Worm (Caenorhabditis elegans) whole organism, midembryonic: ENCODE results near the gene fbxa-218.

ENCODE experiments used
- T22C8.4 ChIP-seq: fragments of 200-800 bp; sonication (Bioruptor generic); IDR thresholded peaks from 2 replicates; pipeline ENCODE4 v1.3.6; 2022; ENCODE audit warnings: missing genetic modification characterization, missing compliant biosample characterization
- cog-1 ChIP-seq: sonication (generic microtip); optimal IDR thresholded peaks from 2 replicates; lab custom pipeline; 2016; ENCODE audit warnings: missing genetic modification characterization, missing compliant biosample characterization
- flt-1 ChIP-seq: fragments of 200-800 bp; sonication (Bioruptor generic); IDR thresholded peaks from 2 replicates; pipeline ENCODE4 v1.3.6; 2022; ENCODE audit warnings: missing genetic modification characterization, missing compliant biosample characterization
- klf-2 ChIP-seq: fragments of 200-800 bp; sonication (Bioruptor generic); conservative IDR thresholded peaks from 2 replicates; pipeline ENCODE4 v1.3.6; 2022; ENCODE audit warnings: missing genetic modification reagents, missing genetic modification characterization, missing compliant biosample characterization
- med-1 ChIP-seq: sonication (generic microtip); optimal IDR thresholded peaks from 2 replicates; lab custom pipeline; 2017; ENCODE audit warnings: missing genetic modification characterization, mild to moderate bottlenecking, missing compliant biosample characterization, antibody characterized with exemption, missing genetic modification reagents; ENCODE audit not compliant: insufficient read depth
- ref-1 ChIP-seq: fragments of 200-800 bp; sonication (Bioruptor generic); conservative IDR thresholded peaks from 2 replicates; pipeline ENCODE4 v1.3.6; 2022; ENCODE audit warnings: missing genetic modification reagents, missing genetic modification characterization, missing compliant biosample characterization
- tab-1 ChIP-seq: fragments of 200-800 bp; sonication (Bioruptor generic); IDR thresholded peaks from 2 replicates; pipeline ENCODE4 v1.3.6; 2022; ENCODE audit warnings: missing genetic modification characterization, missing compliant biosample characterization
- ztf-23 ChIP-seq: fragments of 200-800 bp; sonication (Bioruptor generic); IDR thresholded peaks from 2 replicates; pipeline ENCODE4 v1.3.6; 2022; ENCODE audit warnings: missing genetic modification reagents, missing genetic modification characterization, missing compliant biosample characterization
- ztf-29 ChIP-seq: fragments of 200-800 bp; sonication (Bioruptor generic); IDR thresholded peaks from 2 replicates; pipeline ENCODE4 v1.3.6; 2022; ENCODE audit warnings: missing genetic modification reagents, missing genetic modification characterization, missing compliant biosample characterization

fbxa-218 gene

DNA sequence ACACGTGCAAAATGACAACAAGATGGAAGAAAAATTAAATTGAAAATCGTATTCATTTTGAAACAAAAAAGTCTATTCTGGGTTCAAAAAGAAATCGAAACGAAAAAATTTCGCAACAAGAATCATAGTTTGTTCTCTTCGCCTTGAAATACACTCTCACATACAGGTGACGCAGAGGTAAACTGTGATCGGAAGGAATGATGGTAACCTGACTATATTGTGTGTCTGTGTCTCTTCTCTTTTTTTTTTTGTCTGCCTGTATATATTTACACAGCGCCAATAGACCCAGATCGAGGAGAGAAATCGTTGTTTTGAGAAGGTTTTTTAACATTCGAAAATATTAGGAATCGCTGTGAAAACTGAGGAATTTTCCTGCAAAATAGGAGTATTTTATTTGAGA is 12.2 kb upstream of the fbxa-218 start:
- TF ChIP-seq T22C8.4 (GFP tag; lab: Robert Waterston, UW): no peak
- TF ChIP-seq ref-1: no peak
- no peak for TF ChIP-seq flt-1 (GFP tag; lab: Robert Waterston, UW)
- TF ChIP-seq cog-1: no peak
- TF ChIP-seq ztf-23 (GFP tag; lab: Robert Waterston, UW): no peak
- no peak for TF ChIP-seq klf-2 (GFP tag; lab: Robert Waterston, UW)
- TF ChIP-seq tab-1 (GFP tag; lab: Robert Waterston, UW): no peak
- no peak for TF ChIP-seq med-1
- no peak for TF ChIP-seq ztf-29 (GFP tag; lab: Robert Waterston, UW)

DNA sequence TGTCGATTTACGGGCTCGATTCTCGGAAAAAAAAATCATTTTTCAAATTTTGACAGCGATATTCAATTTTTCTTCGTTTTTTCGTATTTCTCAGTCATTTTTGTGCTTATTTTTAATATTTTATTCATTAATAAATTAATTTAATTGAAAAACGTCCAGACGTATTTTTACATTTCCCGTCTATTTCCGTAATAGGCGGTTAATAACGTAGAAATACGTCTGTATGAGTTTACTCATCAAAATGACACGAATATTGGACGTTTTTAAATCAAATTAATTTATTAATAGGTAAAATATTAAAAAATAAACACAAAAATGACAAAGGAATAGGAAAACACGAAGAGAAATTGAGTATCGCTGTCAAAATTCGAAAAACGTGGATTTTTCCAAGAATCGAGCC is 11.7 kb upstream of the fbxa-218 start:
- no peak for TF ChIP-seq cog-1
- no peak for TF ChIP-seq ztf-23 (GFP tag; lab: Robert Waterston, UW)
- no peak for TF ChIP-seq ztf-29 (GFP tag; lab: Robert Waterston, UW)
- no peak for TF ChIP-seq med-1
- no peak for TF ChIP-seq flt-1 (GFP tag; lab: Robert Waterston, UW)
- TF ChIP-seq tab-1 (GFP tag; lab: Robert Waterston, UW): no peak

DNA sequence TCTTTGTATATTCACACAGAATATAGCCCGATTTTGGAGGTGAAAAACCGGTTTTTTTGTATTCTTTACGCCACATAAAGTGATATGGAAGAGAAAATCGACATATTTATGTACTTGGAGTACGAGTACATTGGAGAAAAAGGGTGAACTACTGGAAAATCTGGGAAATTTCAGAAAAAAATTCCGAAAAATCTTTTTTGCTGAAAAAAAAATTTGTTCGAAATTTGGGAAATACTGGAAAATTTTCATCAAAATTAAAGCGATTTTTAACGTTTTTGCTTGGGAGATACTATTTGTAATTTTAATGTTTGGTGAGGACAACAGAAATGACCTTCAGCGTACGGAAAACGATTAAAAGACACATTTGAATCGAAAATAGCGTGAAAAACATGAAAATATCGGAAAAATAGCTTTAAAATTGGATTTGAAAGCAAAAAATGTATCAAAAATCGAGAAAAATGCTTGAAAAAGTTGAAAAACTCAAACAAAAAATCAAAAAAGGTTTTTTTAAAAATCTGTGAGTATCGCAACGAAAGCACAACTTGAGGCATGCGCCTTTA is 10.4 kb upstream of the fbxa-218 start:
- TF ChIP-seq T22C8.4 (GFP tag; lab: Robert Waterston, UW): no peak
- no peak for TF ChIP-seq ref-1
- TF ChIP-seq ztf-29 (GFP tag; lab: Robert Waterston, UW): no peak
- TF ChIP-seq klf-2 (GFP tag; lab: Robert Waterston, UW): no peak
- no peak for TF ChIP-seq flt-1 (GFP tag; lab: Robert Waterston, UW)
- no peak for TF ChIP-seq cog-1
- TF ChIP-seq ztf-23 (GFP tag; lab: Robert Waterston, UW): no peak
- no peak for TF ChIP-seq med-1
- no peak for TF ChIP-seq tab-1 (GFP tag; lab: Robert Waterston, UW)

DNA sequence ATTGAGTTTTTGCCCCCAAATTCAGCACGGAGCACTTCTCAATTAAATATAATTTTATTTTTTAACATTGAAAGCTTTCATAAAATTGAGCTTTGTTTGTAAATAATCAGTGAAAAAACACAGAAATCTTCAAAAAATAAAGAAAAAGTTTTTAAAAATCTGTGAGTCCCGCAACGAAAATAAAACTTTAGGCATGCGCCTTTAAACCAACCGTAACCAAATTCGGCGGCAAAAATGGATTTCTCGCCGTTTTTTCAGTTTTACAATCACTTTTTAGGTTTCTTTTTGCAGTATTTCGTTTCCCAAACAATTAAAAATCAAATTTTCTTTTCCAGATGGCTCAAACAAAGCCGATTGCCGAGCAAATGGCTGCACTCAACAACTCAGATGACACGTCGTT is 9.8 kb upstream of the fbxa-218 start, which contains the start of gene pie-1:
Gene pie-1, plus strand, starts transcription at position 336 of the 400 bp plus-strand sequence.
- TF ChIP-seq med-1 (no peak), flt-1 (GFP tag; lab: Robert Waterston, UW) (no peak), T22C8.4 (GFP tag; lab: Robert Waterston, UW) (no peak), klf-2 (GFP tag; lab: Robert Waterston, UW) (no peak), ztf-29 (GFP tag; lab: Robert Waterston, UW) (no peak), tab-1 (GFP tag; lab: Robert Waterston, UW) (no peak), cog-1 (no peak), ref-1 (no peak)

DNA sequence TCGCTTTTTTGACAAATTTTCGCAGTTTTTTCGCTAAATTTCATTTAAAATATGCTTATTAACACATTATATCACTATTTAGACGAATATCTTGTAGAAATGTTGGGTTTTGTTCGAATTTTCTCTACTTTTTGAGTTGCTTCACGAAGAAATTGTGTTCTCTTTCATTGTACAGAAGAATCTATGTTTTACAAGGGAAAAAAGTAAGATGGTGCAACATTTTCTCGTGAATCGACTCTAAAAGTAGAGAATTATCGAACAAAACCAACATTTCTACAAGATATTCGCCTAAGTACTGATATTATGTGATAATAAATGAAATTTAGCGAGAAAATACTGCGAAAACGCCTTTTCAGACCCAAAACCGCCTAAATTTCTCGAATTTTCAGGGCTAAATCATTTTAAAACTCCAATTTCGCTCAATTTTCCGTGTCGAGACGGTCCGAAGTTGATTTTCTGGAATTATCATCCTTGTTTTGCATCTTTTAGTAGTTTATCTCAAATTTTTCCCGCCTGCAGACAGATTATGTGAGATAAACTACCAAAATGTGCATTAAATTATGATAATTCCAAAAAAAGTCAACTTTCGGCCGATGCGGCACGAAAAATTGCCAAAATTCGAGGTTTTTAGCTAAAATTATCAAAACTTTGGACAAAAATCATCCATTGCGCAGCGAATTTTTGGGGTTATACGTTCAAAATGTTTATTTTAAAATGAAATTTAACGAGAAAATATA is 8.6 kb upstream of the fbxa-218 start:
- no peak for TF ChIP-seq T22C8.4 (GFP tag; lab: Robert Waterston, UW)
- no peak for TF ChIP-seq cog-1
- TF ChIP-seq ztf-29 (GFP tag; lab: Robert Waterston, UW): no peak
- no peak for TF ChIP-seq ref-1
- no peak for TF ChIP-seq ztf-23 (GFP tag; lab: Robert Waterston, UW)
- TF ChIP-seq tab-1 (GFP tag; lab: Robert Waterston, UW): no peak
- TF ChIP-seq med-1: no peak
- TF ChIP-seq flt-1 (GFP tag; lab: Robert Waterston, UW): no peak
- no peak for TF ChIP-seq klf-2 (GFP tag; lab: Robert Waterston, UW)

DNA sequence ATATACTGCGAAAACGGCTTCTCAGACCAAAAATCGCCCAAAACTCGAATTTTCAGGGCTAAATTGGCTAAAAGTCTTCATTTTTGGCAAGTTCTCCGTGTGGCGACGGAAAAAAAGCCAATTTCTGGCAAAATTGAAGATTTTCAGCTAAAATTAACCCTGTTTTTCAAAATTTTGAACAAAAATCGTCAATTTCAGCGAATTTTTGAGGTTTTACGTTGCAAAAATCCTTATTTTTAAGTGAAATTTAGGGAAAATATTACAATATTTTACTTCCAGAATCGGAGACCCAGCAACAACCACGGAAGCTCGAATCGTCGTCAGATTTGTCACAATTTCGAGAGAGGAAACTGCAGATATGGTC is 8.1 kb upstream of the fbxa-218 start:
- TF ChIP-seq klf-2 (GFP tag; lab: Robert Waterston, UW) (no peak), med-1 (no peak), ztf-23 (GFP tag; lab: Robert Waterston, UW) (no peak), ztf-29 (GFP tag; lab: Robert Waterston, UW) (no peak), ref-1 (no peak), flt-1 (GFP tag; lab: Robert Waterston, UW) (no peak), cog-1 (no peak), T22C8.4 (GFP tag; lab: Robert Waterston, UW) (no peak), tab-1 (GFP tag; lab: Robert Waterston, UW) (no peak)

DNA sequence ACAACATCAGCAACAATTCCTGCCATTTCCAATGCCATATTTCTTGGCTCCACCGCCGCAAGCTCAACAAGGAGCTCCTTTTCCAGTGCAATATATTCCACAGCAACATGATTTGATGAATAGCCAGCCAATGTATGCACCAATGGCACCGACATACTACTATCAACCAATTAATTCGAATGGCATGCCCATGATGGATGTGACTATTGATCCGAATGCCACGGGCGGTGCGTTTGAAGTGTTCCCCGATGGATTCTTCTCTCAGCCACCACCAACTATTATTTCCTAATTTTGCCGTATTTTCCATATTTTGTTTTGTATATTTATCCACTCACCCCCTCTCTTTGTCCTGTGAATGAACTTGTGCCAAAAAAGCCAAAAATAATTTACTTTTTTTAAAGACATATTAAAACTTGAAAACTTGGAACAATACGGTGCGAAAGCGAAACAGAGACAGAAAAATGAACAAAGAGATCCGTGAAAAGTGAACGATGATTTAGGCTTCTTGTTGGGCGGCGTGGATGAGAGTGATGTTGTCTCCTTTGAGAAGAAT is 7.4 kb upstream of the fbxa-218 start:
- TF ChIP-seq flt-1 (GFP tag; lab: Robert Waterston, UW) (no peak), klf-2 (GFP tag; lab: Robert Waterston, UW) (no peak), med-1 (no peak), ztf-29 (GFP tag; lab: Robert Waterston, UW) (no peak), tab-1 (GFP tag; lab: Robert Waterston, UW) (no peak), ref-1 (no peak), T22C8.4 (GFP tag; lab: Robert Waterston, UW) (no peak), cog-1 (no peak), ztf-23 (GFP tag; lab: Robert Waterston, UW) (no peak)

DNA sequence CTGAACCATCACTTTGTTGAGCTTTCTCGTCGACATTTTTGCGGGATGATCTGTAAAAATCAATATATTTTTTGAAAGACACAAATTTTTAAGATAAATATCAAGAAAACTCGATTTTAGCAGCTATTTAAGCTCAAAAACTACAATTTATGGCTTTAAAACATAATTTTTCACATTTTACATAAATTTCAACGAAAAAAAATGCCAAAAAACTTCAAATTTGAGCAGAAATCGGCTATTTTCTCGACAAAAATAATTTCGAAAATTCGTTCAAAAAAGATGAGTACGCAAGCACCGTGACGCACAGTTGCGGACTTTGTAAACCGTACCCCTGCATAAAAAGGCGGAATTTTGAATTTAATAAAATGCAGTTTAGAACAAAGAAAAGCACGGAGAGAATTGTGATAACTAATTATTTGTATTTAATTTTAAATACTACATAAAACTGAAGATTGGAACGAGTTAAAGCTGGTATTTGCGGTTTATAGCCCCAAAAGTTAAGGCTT is 6.7 kb upstream of the fbxa-218 start, which contains the start of gene snr-6:
Gene snr-6, minus strand, starts transcription at position 51 of the 506 bp plus-strand sequence.
- no peak for TF ChIP-seq ztf-23 (GFP tag; lab: Robert Waterston, UW)
- no peak for TF ChIP-seq ref-1
- TF ChIP-seq cog-1: peak; percentile 38

DNA sequence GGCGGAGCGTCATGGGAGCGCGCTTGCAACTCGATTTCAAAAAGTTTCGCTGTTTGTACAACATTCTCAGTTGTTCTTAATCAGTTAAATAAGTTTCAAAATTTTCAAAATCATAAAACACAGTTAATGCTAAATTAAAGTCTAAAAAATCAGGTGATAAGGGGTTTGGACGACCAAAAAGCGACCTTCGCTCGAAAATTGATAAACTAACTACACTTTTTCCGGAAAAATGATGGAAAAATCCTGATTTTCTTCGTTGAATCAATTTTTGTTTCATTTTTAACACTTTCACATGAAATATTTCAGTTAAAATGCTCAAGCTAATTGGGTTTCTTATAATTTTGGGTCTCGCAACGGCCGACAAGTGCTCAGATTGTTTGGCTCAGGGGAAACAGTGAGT is 6.1 kb upstream of the fbxa-218 start, which contains the start of gene Y49E10.16:
Gene Y49E10.16, plus strand, starts transcription at position 301 of the 400 bp plus-strand sequence.
- TF ChIP-seq ref-1 (no peak), med-1 (no peak), flt-1 (GFP tag; lab: Robert Waterston, UW) (no peak), ztf-29 (GFP tag; lab: Robert Waterston, UW) (no peak), T22C8.4 (GFP tag; lab: Robert Waterston, UW) (no peak), cog-1 (no peak), ztf-23 (GFP tag; lab: Robert Waterston, UW) (no peak)
